Fruit fly (Drosophila melanogaster) whole organism, embryonic: ENCODE results near the gene Ccdc58.

ENCODE experiments used
- Aef1 ChIP-seq: fragments of 200-800 bp; sonication (Bioruptor generic); IDR thresholded peaks from 3 replicates; pipeline ENCODE4 v1.3.6; 2022; ENCODE audit warnings: missing biosample characterization, missing genetic modification characterization
- CG10209 ChIP-seq: fragments of 200-800 bp; sonication (Bioruptor generic); optimal IDR thresholded peaks from 3 replicates; lab custom pipeline; 2017; ENCODE audit warnings: missing biosample characterization, mild to moderate bottlenecking, missing genetic modification characterization, missing genetic modification reagents
- CG11456 ChIP-seq: fragments of 200-800 bp; sonication (Bioruptor generic); IDR thresholded peaks from 3 replicates; pipeline ENCODE4 v1.3.6; 2022; ENCODE audit warnings: missing biosample characterization, missing genetic modification characterization
- CG11723 ChIP-seq: fragments of 200-800 bp; sonication (Bioruptor generic); optimal IDR thresholded peaks from 2 replicates; lab custom pipeline; 2017; ENCODE audit warnings: missing biosample characterization, mild to moderate bottlenecking, missing genetic modification characterization
- CG12071 ChIP-seq: fragments of 200-800 bp; sonication (Bioruptor generic); optimal IDR thresholded peaks from 3 replicates; lab custom pipeline; 2018; ENCODE audit warnings: missing biosample characterization, mild to moderate bottlenecking, missing genetic modification characterization
- CG1233 ChIP-seq: fragments of 200-800 bp; sonication (Bioruptor generic); optimal IDR thresholded peaks from 4 replicates; lab custom pipeline; 2018; ENCODE audit warnings: missing biosample characterization, mild to moderate bottlenecking, missing genetic modification characterization
- CG12744 ChIP-seq: fragments of 200-800 bp; sonication (Bioruptor generic); optimal IDR thresholded peaks from 2 replicates; lab custom pipeline; 2016; ENCODE audit warnings: missing biosample characterization, missing genetic modification characterization
- CG13894 ChIP-seq: fragments of 200-800 bp; sonication (Bioruptor generic); optimal IDR thresholded peaks from 3 replicates; lab custom pipeline; 2018; ENCODE audit warnings: missing biosample characterization, mild to moderate bottlenecking, missing genetic modification characterization, moderate library complexity
- CG15073 ChIP-seq: fragments of 200-800 bp; sonication (Bioruptor generic); optimal IDR thresholded peaks from 2 replicates; lab custom pipeline; 2016; ENCODE audit warnings: missing biosample characterization, missing genetic modification characterization
- CG16779 ChIP-seq: fragments of 200-800 bp; sonication (Bioruptor generic); IDR thresholded peaks from 2 replicates; pipeline ENCODE4 v1.3.6; 2022; ENCODE audit warnings: missing biosample characterization, missing genetic modification characterization
- CG16863 ChIP-seq: fragments of 200-800 bp; sonication (Bioruptor generic); optimal IDR thresholded peaks from 3 replicates; lab custom pipeline; 2016; ENCODE audit warnings: missing biosample characterization, missing genetic modification characterization
- CG1832 ChIP-seq: fragments of 200-800 bp; sonication (Bioruptor generic); optimal IDR thresholded peaks from 2 replicates; lab custom pipeline; 2017; ENCODE audit warnings: missing biosample characterization, mild to moderate bottlenecking, missing genetic modification characterization, inconsistent platforms
- CG18599 ChIP-seq: fragments of 200-800 bp; sonication (Bioruptor generic); optimal IDR thresholded peaks from 3 replicates; lab custom pipeline; 2017; ENCODE audit warnings: missing biosample characterization, missing genetic modification characterization, mild to moderate bottlenecking, moderate library complexity, missing genetic modification reagents
- CG2199 ChIP-seq: fragments of 200-800 bp; sonication (Bioruptor generic); IDR thresholded peaks from 3 replicates; pipeline ENCODE4 v1.3.6; 2022; ENCODE audit warnings: missing biosample characterization, missing genetic modification characterization
- CG2678 ChIP-seq: fragments of 200-800 bp; sonication (Bioruptor generic); optimal IDR thresholded peaks from 3 replicates; lab custom pipeline; 2019; ENCODE audit warnings: missing biosample characterization, mild to moderate bottlenecking, missing genetic modification characterization, moderate library complexity
- CG2889 ChIP-seq: fragments of 200-800 bp; sonication (Bioruptor generic); IDR thresholded peaks from 3 replicates; pipeline ENCODE4 v1.3.6; 2022; ENCODE audit warnings: missing biosample characterization, missing genetic modification characterization
- CG4730 ChIP-seq: fragments of 200-800 bp; sonication (Bioruptor generic); IDR thresholded peaks from 2 replicates; pipeline ENCODE4 v1.3.6; 2022; ENCODE audit warnings: missing biosample characterization, missing genetic modification characterization
- CG4820 ChIP-seq: fragments of 200-800 bp; sonication (Bioruptor generic); optimal IDR thresholded peaks from 3 replicates; lab custom pipeline; 2016; ENCODE audit warnings: missing biosample characterization, missing genetic modification characterization
- CG6175 ChIP-seq: fragments of 200-800 bp; sonication (Bioruptor generic); IDR thresholded peaks from 3 replicates; pipeline ENCODE4 v1.3.6; 2022; ENCODE audit warnings: missing biosample characterization, missing genetic modification characterization
- CG6683 ChIP-seq: fragments of 200-800 bp; sonication (Bioruptor generic); optimal IDR thresholded peaks from 2 replicates; lab custom pipeline; 2017; ENCODE audit warnings: missing biosample characterization, mild to moderate bottlenecking, missing genetic modification characterization, missing genetic modification reagents
- CG6854 ChIP-seq: fragments of 200-800 bp; sonication (Bioruptor generic); optimal IDR thresholded peaks from 3 replicates; lab custom pipeline; 2017; ENCODE audit warnings: missing biosample characterization, mild to moderate bottlenecking, missing genetic modification characterization
- Dek ChIP-seq: fragments of 200-800 bp; sonication (Bioruptor generic); optimal IDR thresholded peaks from 3 replicates; lab custom pipeline; 2019; ENCODE audit warnings: missing biosample characterization, mild to moderate bottlenecking, missing genetic modification characterization, moderate library complexity
- Max ChIP-seq: fragments of 200-800 bp; sonication (Bioruptor generic); optimal IDR thresholded peaks from 2 replicates; lab custom pipeline; 2016; ENCODE audit warnings: missing biosample characterization, mild to moderate bottlenecking, missing genetic modification characterization
- NK7.1 ChIP-seq: fragments of 200-800 bp; sonication (Bioruptor generic); optimal IDR thresholded peaks from 3 replicates; lab custom pipeline; 2016; ENCODE audit warnings: missing biosample characterization, missing genetic modification characterization
- Nf-YC ChIP-seq: fragments of 200-800 bp; optimal IDR thresholded peaks from 3 replicates; lab custom pipeline; 2019; ENCODE audit warnings: missing biosample characterization, mild to moderate bottlenecking, missing genetic modification characterization, moderate library complexity
- Ptx1 ChIP-seq: fragments of 200-800 bp; sonication (Bioruptor generic); IDR thresholded peaks from 2 replicates; pipeline ENCODE4 v1.3.6; 2022; ENCODE audit warnings: missing biosample characterization, missing genetic modification characterization
- Six4 ChIP-seq: fragments of 200-800 bp; sonication (Bioruptor generic); optimal IDR thresholded peaks from 2 replicates; lab custom pipeline; 2016; ENCODE audit warnings: missing biosample characterization, missing genetic modification characterization
- Sry-δ ChIP-seq: fragments of 200-800 bp; sonication (Bioruptor generic); optimal IDR thresholded peaks from 2 replicates; lab custom pipeline; 2016; ENCODE audit warnings: missing biosample characterization, missing genetic modification characterization
- Ssrp ChIP-seq: fragments of 200-800 bp; sonication (Bioruptor generic); optimal IDR thresholded peaks from 2 replicates; lab custom pipeline; 2018; ENCODE audit warnings: missing biosample characterization, mild to moderate bottlenecking, missing genetic modification characterization, moderate library complexity
- Tbp ChIP-seq: fragments of >200 bp; optimal IDR thresholded peaks from 2 replicates; lab custom pipeline; 2018; ENCODE audit warnings: missing biosample characterization, missing genetic modification characterization
- Trl ChIP-seq, 3 experiments: fragments of >200 bp in 2 of 3; fragments of 200-800 bp in 1 of 3; sonication (Bioruptor generic) in 1 of 3; optimal IDR thresholded peaks; 2 replicates in 1 of 3; 3 replicates in 2 of 3; lab custom pipeline; 2016 to 2017; ENCODE audit warnings: missing biosample characterization in 1 of 3, missing genetic modification characterization in 1 of 3
- YL-1 ChIP-seq: fragments of 200-800 bp; sonication (Bioruptor generic); optimal IDR thresholded peaks from 3 replicates; lab custom pipeline; 2017; ENCODE audit warnings: missing biosample characterization, mild to moderate bottlenecking, missing genetic modification characterization
- bcd ChIP-seq: fragments of 200-800 bp; sonication (Bioruptor generic); optimal IDR thresholded peaks from 2 replicates; lab custom pipeline; 2017; ENCODE audit warnings: missing biosample characterization, mild to moderate bottlenecking, missing genetic modification characterization
- cato ChIP-seq: fragments of 200-800 bp; sonication (Bioruptor generic); optimal IDR thresholded peaks from 2 replicates; lab custom pipeline; 2016; ENCODE audit warnings: missing biosample characterization, missing genetic modification characterization, borderline replicate concordance
- emc ChIP-seq: fragments of 200-800 bp; sonication (Bioruptor generic); optimal IDR thresholded peaks from 2 replicates; lab custom pipeline; 2016; ENCODE audit warnings: missing biosample characterization, missing genetic modification characterization
- ems ChIP-seq: fragments of 200-800 bp; sonication (Bioruptor generic); optimal IDR thresholded peaks from 3 replicates; lab custom pipeline; 2016; ENCODE audit warnings: missing biosample characterization, missing genetic modification characterization
- eve ChIP-seq, 2 experiments: fragments of >200 bp; optimal IDR thresholded peaks; 2 replicates each; lab custom pipeline; 2017; ENCODE audit warnings: missing biosample characterization in 2 of 2, missing genetic modification characterization in 2 of 2
- gcm ChIP-seq: fragments of 200-800 bp; sonication (Bioruptor generic); optimal IDR thresholded peaks from 2 replicates; lab custom pipeline; 2019; ENCODE audit warnings: missing biosample characterization, mild to moderate bottlenecking, missing genetic modification characterization, moderate library complexity
- grau ChIP-seq: fragments of 200-800 bp; optimal IDR thresholded peaks from 3 replicates; lab custom pipeline; 2019; ENCODE audit warnings: missing biosample characterization, mild to moderate bottlenecking, missing genetic modification characterization, moderate library complexity
- her ChIP-seq: fragments of 200-800 bp; sonication (Bioruptor generic); optimal IDR thresholded peaks from 2 replicates; lab custom pipeline; 2016; ENCODE audit warnings: missing biosample characterization, missing genetic modification characterization
- nerfin-1 ChIP-seq: fragments of 200-800 bp; sonication (Bioruptor generic); optimal IDR thresholded peaks from 3 replicates; lab custom pipeline; 2019; ENCODE audit warnings: missing biosample characterization, mild to moderate bottlenecking, missing genetic modification characterization, moderate library complexity
- oc ChIP-seq: fragments of 200-800 bp; sonication (Bioruptor generic); optimal IDR thresholded peaks from 2 replicates; lab custom pipeline; 2018; ENCODE audit warnings: missing biosample characterization, mild to moderate bottlenecking, missing genetic modification characterization, moderate library complexity
- odd ChIP-seq: fragments of 200-800 bp; sonication (Bioruptor generic); optimal IDR thresholded peaks from 2 replicates; lab custom pipeline; 2017; ENCODE audit warnings: missing biosample characterization, mild to moderate bottlenecking, missing genetic modification characterization
- org-1 ChIP-seq: fragments of 200-800 bp; sonication (Bioruptor generic); optimal IDR thresholded peaks from 2 replicates; lab custom pipeline; 2017; ENCODE audit warnings: missing biosample characterization, missing genetic modification characterization
- phol ChIP-seq: fragments of 200-800 bp; sonication (Bioruptor generic); optimal IDR thresholded peaks from 3 replicates; lab custom pipeline; 2018; ENCODE audit warnings: missing biosample characterization, mild to moderate bottlenecking, missing genetic modification characterization, moderate library complexity
- pzg ChIP-seq: fragments of 200-800 bp; sonication (Bioruptor generic); optimal IDR thresholded peaks from 3 replicates; lab custom pipeline; 2018; ENCODE audit warnings: missing biosample characterization, mild to moderate bottlenecking, missing genetic modification characterization, moderate library complexity
- rib ChIP-seq: fragments of 200-800 bp; sonication (Bioruptor generic); IDR thresholded peaks from 2 replicates; pipeline ENCODE4 v1.3.6; 2022; ENCODE audit warnings: missing biosample characterization, missing genetic modification characterization
- sens-2 ChIP-seq: fragments of 200-800 bp; sonication (Bioruptor generic); IDR thresholded peaks from 2 replicates; pipeline ENCODE4 v1.3.6; 2022; ENCODE audit warnings: missing biosample characterization, missing genetic modification characterization
- sr ChIP-seq: fragments of 200-800 bp; sonication (Bioruptor generic); IDR thresholded peaks from 3 replicates; pipeline ENCODE4 v1.3.6; 2022; ENCODE audit warnings: missing biosample characterization, missing genetic modification characterization
- tup ChIP-seq: fragments of 200-800 bp; sonication (Bioruptor generic); optimal IDR thresholded peaks from 2 replicates; lab custom pipeline; 2016; ENCODE audit warnings: missing biosample characterization, mild to moderate bottlenecking, missing genetic modification characterization, moderate library complexity
- wdn ChIP-seq: fragments of 200-800 bp; sonication (Bioruptor generic); IDR thresholded peaks from 2 replicates; pipeline ENCODE4 v1.3.6; 2022; ENCODE audit warnings: missing biosample characterization, missing genetic modification characterization
- wek ChIP-seq: fragments of 200-800 bp; sonication (Bioruptor generic); optimal IDR thresholded peaks from 3 replicates; lab custom pipeline; 2018; ENCODE audit warnings: missing biosample characterization, mild to moderate bottlenecking, missing genetic modification characterization, moderate library complexity

Gene Ccdc58

dm6 chr3L:19791688-19792073 is 13.3 kb upstream of the Ccdc58 start (continued):
- no peak for TF ChIP-seq Nf-YC
- no peak for TF ChIP-seq nerfin-1 (tag; lab: Kevin White, UChicago)
- no peak for TF ChIP-seq CG16779 (GFP tag; lab: Robert Waterston, UW)
- no peak for TF ChIP-seq bcd (GFP tag; lab: Kevin White, UChicago)
- no peak for TF ChIP-seq sens-2 (GFP tag; lab: Robert Waterston, UW)
- TF ChIP-seq phol (tag; lab: Kevin White, UChicago): no peak
- TF ChIP-seq Ssrp: no peak
- no peak for TF ChIP-seq CG6175 (GFP tag; lab: Robert Waterston, UW)
- no peak for TF ChIP-seq CG15073
- peak; percentile 18 for TF ChIP-seq CG6854 (GFP tag; lab: Kevin White, UChicago)
- TF ChIP-seq CG16863: no peak
- no peak for TF ChIP-seq CG2889 (GFP tag; lab: Robert Waterston, UW)
- TF ChIP-seq pzg (GFP tag; lab: Kevin White, UChicago): no peak
- TF ChIP-seq CG4820 (GFP tag; lab: Kevin White, UChicago): no peak
- TF ChIP-seq eve (GFP tag; optimal IDR thresholded peaks at IDR 0.05; lab: Kevin White, UChicago): no peak
- peak; percentile 94 for TF ChIP-seq oc
- TF ChIP-seq Six4: no peak
- TF ChIP-seq odd (GFP tag; lab: Kevin White, UChicago): peak; percentile 20
- TF ChIP-seq CG11456 (GFP tag; lab: Robert Waterston, UW): no peak
- TF ChIP-seq CG11723 (GFP tag; lab: Kevin White, UChicago): no peak
- TF ChIP-seq Aef1: no peak
- TF ChIP-seq sr (GFP tag; lab: Robert Waterston, UW): 0 out of 3 replicates have a peak, but pooled peaks have one; percentile 14
- no peak for TF ChIP-seq CG2678 (tag; lab: Kevin White, UChicago)
- no peak for TF ChIP-seq Dek (tag; lab: Kevin White, UChicago)
- TF ChIP-seq Ptx1: no peak
- TF ChIP-seq her (GFP tag; lab: Kevin White, UChicago): peak; percentile 2
- TF ChIP-seq gcm (GFP tag; lab: Kevin White, UChicago): peak; percentile 6
- TF ChIP-seq CG12744 (GFP tag; lab: Kevin White, UChicago): no peak
- no peak for TF ChIP-seq Tbp (GFP tag; lab: Kevin White, UChicago)
- TF ChIP-seq CG18599 (GFP tag; lab: Kevin White, UChicago): peak; percentile 54
- TF ChIP-seq CG2199 (GFP tag; lab: Robert Waterston, UW): no peak
- no peak for TF ChIP-seq YL-1 (GFP tag; lab: Kevin White, UChicago)
- peak; percentile 49 for TF ChIP-seq CG13894 (tag; lab: Kevin White, UChicago)
- TF ChIP-seq grau: no peak
- no peak for TF ChIP-seq CG4730
- TF ChIP-seq wek (GFP tag; lab: Kevin White, UChicago): no peak
- TF ChIP-seq CG12071 (GFP tag; lab: Kevin White, UChicago): peak; percentile 41
- no peak for TF ChIP-seq cato (GFP tag; lab: Kevin White, UChicago)
- no peak for TF ChIP-seq NK7.1
- TF ChIP-seq wdn: no peak; the same call in 1 of the 2 replicates
- no peak for TF ChIP-seq CG6683 (GFP tag; lab: Kevin White, UChicago)
- no peak for TF ChIP-seq Sry-δ (GFP tag; lab: Kevin White, UChicago)
- TF ChIP-seq org-1 (GFP tag; lab: Kevin White, UChicago): no peak
- no peak for TF ChIP-seq ems (GFP tag; lab: Kevin White, UChicago)
- no peak for TF ChIP-seq Max
- TF ChIP-seq Trl (optimal IDR thresholded peaks at IDR 0.05; lab: Kevin White, UChicago): peak; percentile 33 to 85
- no peak for TF ChIP-seq Trl (GFP tag; optimal IDR thresholded peaks at IDR 0.05; lab: Kevin White, UChicago)
- TF ChIP-seq CG10209 (GFP tag; lab: Kevin White, UChicago): no peak
- TF ChIP-seq rib (GFP tag; lab: Robert Waterston, UW): peak; percentile 95
- TF ChIP-seq CG1233 (GFP tag; lab: Kevin White, UChicago): no peak
- TF ChIP-seq emc: no peak
- no peak for TF ChIP-seq tup (GFP tag; lab: Kevin White, UChicago)
- TF ChIP-seq CG1832: peak; percentile 96
